Worm (Caenorhabditis elegans): ENCODE measurements around the gene taf-10.

Gene taf-10

ce11 chrV:4700189-4700588 lies 13.3 kb downstream of the taf-10 start, which contains the start of gene ZC266.1:
TSS of gene ZC266.1 (minus strand) at chrV:4700289.
- TF ChIP-seq tab-1 (GFP tag; IDR thresholded peaks at IDR 0.05): no peak

- TF ChIP-seq klf-2 (GFP tag; conservative IDR thresholded peaks at IDR 0.05) (no peak), flt-1 (GFP tag; IDR thresholded peaks at IDR 0.05) (no peak)
Observed at ce11 chrV:4707646-4708045, 20.7 kb downstream of the taf-10 start.

ce11 chrV:4710464-4710863 lies 23.6 kb downstream of the taf-10 start, which contains the start of gene oac-24:
TSS of gene oac-24 (plus strand) at chrV:4710764.
- TF ChIP-seq flt-1 (GFP tag; IDR thresholded peaks at IDR 0.05) (no peak), cog-1 (tag; optimal IDR thresholded peaks at IDR 0.05) (no peak), tab-1 (GFP tag; IDR thresholded peaks at IDR 0.05) (no peak), ref-1 (GFP tag; conservative IDR thresholded peaks at IDR 0.05) (no peak), ztf-23 (GFP tag; IDR thresholded peaks at IDR 0.05) (no peak), T22C8.4 (GFP tag; IDR thresholded peaks at IDR 0.05) (no peak), klf-2 (GFP tag; conservative IDR thresholded peaks at IDR 0.05) (no peak), ztf-29 (GFP tag; IDR thresholded peaks at IDR 0.05) (no peak), med-1 (GFP tag; optimal IDR thresholded peaks at IDR 0.05; ENCODE audit: insufficient read depth) (no peak)

- no peak for TF ChIP-seq klf-2 (GFP tag; conservative IDR thresholded peaks at IDR 0.05)
- TF ChIP-seq med-1 (GFP tag; optimal IDR thresholded peaks at IDR 0.05; ENCODE audit: insufficient read depth): no peak
- TF ChIP-seq T22C8.4 (GFP tag; IDR thresholded peaks at IDR 0.05): no peak
- no peak for TF ChIP-seq ztf-29 (GFP tag; IDR thresholded peaks at IDR 0.05)
- no peak for TF ChIP-seq cog-1 (tag; optimal IDR thresholded peaks at IDR 0.05)
- TF ChIP-seq tab-1 (GFP tag; IDR thresholded peaks at IDR 0.05): no peak
- TF ChIP-seq ref-1 (GFP tag; conservative IDR thresholded peaks at IDR 0.05): no peak
- TF ChIP-seq ztf-23 (GFP tag; IDR thresholded peaks at IDR 0.05): no peak
- no peak for TF ChIP-seq flt-1 (GFP tag; IDR thresholded peaks at IDR 0.05)
Observed at ce11 chrV:4719965-4720364, 33.1 kb downstream of the taf-10 start, which contains the start of gene prx-6. TSS of gene prx-6 (minus strand) at chrV:4720093.

ce11 chrV:4720884-4721464 lies 34.1 kb downstream of the taf-10 start:
- TF ChIP-seq tab-1 (GFP tag; IDR thresholded peaks at IDR 0.05): no peak
- no peak for TF ChIP-seq ref-1 (GFP tag; conservative IDR thresholded peaks at IDR 0.05)
- TF ChIP-seq klf-2 (GFP tag; conservative IDR thresholded peaks at IDR 0.05): no peak
- no peak for TF ChIP-seq cog-1 (tag; optimal IDR thresholded peaks at IDR 0.05)
- TF ChIP-seq ztf-29 (GFP tag; IDR thresholded peaks at IDR 0.05): no peak
- TF ChIP-seq ztf-23 (GFP tag; IDR thresholded peaks at IDR 0.05): no peak
- TF ChIP-seq T22C8.4 (GFP tag; IDR thresholded peaks at IDR 0.05): no peak

ce11 chrV:4722314-4722713 lies 35.4 kb downstream of the taf-10 start, which contains the start of gene F39G3.5:
TSS of gene F39G3.5 (plus strand) at chrV:4722614.
- TF ChIP-seq klf-2 (GFP tag; conservative IDR thresholded peaks at IDR 0.05): no peak

- TF ChIP-seq med-1 (GFP tag; optimal IDR thresholded peaks at IDR 0.05; ENCODE audit: insufficient read depth) (no peak), tab-1 (GFP tag; IDR thresholded peaks at IDR 0.05) (no peak), flt-1 (GFP tag; IDR thresholded peaks at IDR 0.05) (no peak), ztf-23 (GFP tag; IDR thresholded peaks at IDR 0.05) (no peak)
Observed at ce11 chrV:4724453-4724852, 37.5 kb downstream of the taf-10 start, which contains the start of gene F39G3.4. TSS of gene F39G3.4 (plus strand) at chrV:4724753.

ce11 chrV:4730075-4730474 lies 43.2 kb downstream of the taf-10 start, which contains the start of gene tig-2:
TSS of gene tig-2 (minus strand) at chrV:4730161.
- no peak for TF ChIP-seq ztf-23 (GFP tag; IDR thresholded peaks at IDR 0.05)
- TF ChIP-seq ztf-29 (GFP tag; IDR thresholded peaks at IDR 0.05): no peak
- no peak for TF ChIP-seq med-1 (GFP tag; optimal IDR thresholded peaks at IDR 0.05; ENCODE audit: insufficient read depth)
- no peak for TF ChIP-seq ref-1 (GFP tag; conservative IDR thresholded peaks at IDR 0.05)

ce11 chrV:4731154-4731961 lies 44.5 kb downstream of the taf-10 start, which contains the start of gene F39G3.3:
TSS of gene F39G3.3 (plus strand) at chrV:4731911.
- TF ChIP-seq flt-1 (GFP tag; IDR thresholded peaks at IDR 0.05) (peak; percentile 92), ztf-29 (GFP tag; IDR thresholded peaks at IDR 0.05) (peak; percentile 77), med-1 (GFP tag; optimal IDR thresholded peaks at IDR 0.05; ENCODE audit: insufficient read depth) (peak; percentile 96), ref-1 (GFP tag; conservative IDR thresholded peaks at IDR 0.05) (peak; percentile 64; the same call in 1 of the 2 replicates), tab-1 (GFP tag; IDR thresholded peaks at IDR 0.05) (peak; percentile 92), klf-2 (GFP tag; conservative IDR thresholded peaks at IDR 0.05) (peak; percentile 81), cog-1 (tag; optimal IDR thresholded peaks at IDR 0.05) (peak; percentile 81), T22C8.4 (GFP tag; IDR thresholded peaks at IDR 0.05) (peak; percentile 85), ztf-23 (GFP tag; IDR thresholded peaks at IDR 0.05) (peak; percentile 91)

- TF ChIP-seq tab-1 (GFP tag; IDR thresholded peaks at IDR 0.05) (no peak), ztf-29 (GFP tag; IDR thresholded peaks at IDR 0.05) (no peak), ztf-23 (GFP tag; IDR thresholded peaks at IDR 0.05) (no peak), klf-2 (GFP tag; conservative IDR thresholded peaks at IDR 0.05) (no peak), flt-1 (GFP tag; IDR thresholded peaks at IDR 0.05) (no peak), ref-1 (GFP tag; conservative IDR thresholded peaks at IDR 0.05) (no peak), med-1 (GFP tag; optimal IDR thresholded peaks at IDR 0.05; ENCODE audit: insufficient read depth) (no peak), cog-1 (tag; optimal IDR thresholded peaks at IDR 0.05) (no peak)
Observed at ce11 chrV:4733952-4734351, 47.0 kb downstream of the taf-10 start.
